Worm (Caenorhabditis elegans) whole organism, L2 larva: Measurements from ENCODE around the gene bmk-1.
A peak's percentile ranks its signal among the peaks of the same experiment; 100 is the strongest.

ENCODE experiments used
- C34F6.9 ChIP-seq: fragments of 150-350 bp; optimal IDR thresholded peaks from 2 replicates; lab custom pipeline; 2014; ENCODE audit warnings: missing biosample characterization, missing genetic modification characterization
- F13H6.1 ChIP-seq: sonication (generic microtip); optimal IDR thresholded peaks from 2 replicates; lab custom pipeline; 2016; ENCODE audit warnings: missing genetic modification characterization, missing compliant biosample characterization
- R02D3.7 ChIP-seq: fragments of 150-350 bp; optimal IDR thresholded peaks from 2 replicates; lab custom pipeline; 2014; ENCODE audit warnings: missing biosample characterization, missing genetic modification characterization
- Y55F3AM.14 ChIP-seq: fragments of 200-800 bp; sonication (Bioruptor generic); optimal IDR thresholded peaks from 2 replicates; lab custom pipeline; 2018; ENCODE audit warnings: mild to moderate bottlenecking, missing genetic modification characterization, missing compliant biosample characterization
- ZK546.5 ChIP-seq: sonication (generic microtip); optimal IDR thresholded peaks from 2 replicates; lab custom pipeline; 2017; ENCODE audit warnings: missing biosample characterization, missing genetic modification characterization
- alr-1 ChIP-seq: fragments of 150-350 bp; optimal IDR thresholded peaks from 2 replicates; lab custom pipeline; 2014; ENCODE audit warnings: missing biosample characterization, missing genetic modification characterization
- aly-2 ChIP-seq: fragments of 150-350 bp; optimal IDR thresholded peaks from 2 replicates; lab custom pipeline; 2014; ENCODE audit warnings: missing biosample characterization, missing genetic modification characterization
- ama-1 ChIP-seq: fragments of 150-350 bp; optimal IDR thresholded peaks from 2 replicates; lab custom pipeline; 2018; ENCODE audit warnings: inconsistent platforms
- blmp-1 ChIP-seq: sonication (generic microtip); optimal IDR thresholded peaks from 2 replicates; lab custom pipeline; 2017; ENCODE audit warnings: missing genetic modification characterization, mild to moderate bottlenecking, missing compliant biosample characterization, antibody characterized with exemption, moderate library complexity; ENCODE audit not compliant: insufficient read depth
- ceh-82 ChIP-seq: fragments of 150-350 bp; optimal IDR thresholded peaks from 2 replicates; lab custom pipeline; 2014; ENCODE audit warnings: missing biosample characterization, missing genetic modification characterization
- crh-2 ChIP-seq: sonication (generic microtip); optimal IDR thresholded peaks from 2 replicates; lab custom pipeline; 2017; ENCODE audit warnings: missing biosample characterization, missing genetic modification characterization
- dmd-4 ChIP-seq: sonication (generic microtip); optimal IDR thresholded peaks from 2 replicates; lab custom pipeline; 2017; ENCODE audit warnings: missing biosample characterization, missing genetic modification characterization
- egl-27 ChIP-seq: sonication (generic microtip); optimal IDR thresholded peaks from 3 replicates; lab custom pipeline; 2017; ENCODE audit warnings: missing biosample characterization, missing genetic modification reagents, missing genetic modification characterization
- elt-1 ChIP-seq: fragments of 150-350 bp; optimal IDR thresholded peaks from 2 replicates; lab custom pipeline; 2014; ENCODE audit warnings: missing biosample characterization, missing genetic modification characterization
- elt-3 ChIP-seq: sonication (generic microtip); optimal IDR thresholded peaks from 2 replicates; lab custom pipeline; 2017; ENCODE audit warnings: missing biosample characterization, missing genetic modification characterization
- fos-1 ChIP-seq: fragments of 150-350 bp; optimal IDR thresholded peaks from 2 replicates; lab custom pipeline; 2014; ENCODE audit warnings: missing biosample characterization, missing genetic modification characterization
- gmeb-1 ChIP-seq: fragments of 150-350 bp; optimal IDR thresholded peaks from 2 replicates; lab custom pipeline; 2014; ENCODE audit warnings: missing biosample characterization, missing genetic modification characterization
- lin-11 ChIP-seq: fragments of 150-350 bp; sonication (generic microtip); optimal IDR thresholded peaks from 2 replicates; lab custom pipeline; 2014; ENCODE audit warnings: missing biosample characterization, missing genetic modification characterization, inconsistent platforms, mixed read lengths
- lin-13 ChIP-seq: fragments of 150-350 bp; optimal IDR thresholded peaks from 2 replicates; lab custom pipeline; 2014; ENCODE audit warnings: missing biosample characterization, missing genetic modification reagents, missing genetic modification characterization
- lin-39 ChIP-seq: fragments of 150-350 bp; optimal IDR thresholded peaks from 2 replicates; lab custom pipeline; 2014; ENCODE audit warnings: missing biosample characterization, missing genetic modification reagents, missing genetic modification characterization
- lsy-2 ChIP-seq, 2 experiments: fragments of 150-350 bp in 1 of 2; sonication (generic microtip) in 1 of 2; optimal IDR thresholded peaks; 2 replicates each; lab custom pipeline; 2014 to 2017; ENCODE audit warnings: missing biosample characterization in 2 of 2, missing genetic modification characterization in 2 of 2
- mab-5 ChIP-seq: fragments of 150-350 bp; optimal IDR thresholded peaks from 2 replicates; lab custom pipeline; 2014; ENCODE audit warnings: missing biosample characterization, missing genetic modification characterization
- mdl-1 ChIP-seq, 2 experiments: fragments of 150-350 bp in 1 of 2; sonication (generic microtip) in 1 of 2; optimal IDR thresholded peaks; 2 replicates each; lab custom pipeline; 2017; ENCODE audit warnings: missing biosample characterization in 2 of 2, missing genetic modification characterization in 2 of 2
- nhr-10 ChIP-seq: sonication (generic microtip); optimal IDR thresholded peaks from 2 replicates; lab custom pipeline; 2017; ENCODE audit warnings: missing biosample characterization, missing genetic modification characterization
- nhr-11 ChIP-seq: fragments of 150-350 bp; optimal IDR thresholded peaks from 2 replicates; lab custom pipeline; 2014; ENCODE audit warnings: missing biosample characterization, missing genetic modification characterization
- nhr-12 ChIP-seq: fragments of 150-350 bp; optimal IDR thresholded peaks from 2 replicates; lab custom pipeline; 2014; ENCODE audit warnings: missing biosample characterization, missing genetic modification characterization
- nhr-129 ChIP-seq: fragments of 150-350 bp; optimal IDR thresholded peaks from 2 replicates; lab custom pipeline; 2014; ENCODE audit warnings: missing biosample characterization, missing genetic modification characterization
- nhr-23 ChIP-seq: fragments of 150-350 bp; optimal IDR thresholded peaks from 2 replicates; lab custom pipeline; 2014; ENCODE audit warnings: missing biosample characterization, missing genetic modification reagents, missing genetic modification characterization
- nhr-237 ChIP-seq: fragments of 150-350 bp; optimal IDR thresholded peaks from 2 replicates; lab custom pipeline; 2014; ENCODE audit warnings: missing biosample characterization, missing genetic modification characterization
- nhr-25 ChIP-seq: fragments of 150-350 bp; sonication (generic microtip); optimal IDR thresholded peaks from 3 replicates; lab custom pipeline; 2014; ENCODE audit warnings: missing biosample characterization, missing genetic modification characterization
- nhr-6 ChIP-seq: fragments of 150-350 bp; optimal IDR thresholded peaks from 2 replicates; lab custom pipeline; 2014; ENCODE audit warnings: missing biosample characterization, missing genetic modification characterization
- nhr-77 ChIP-seq: fragments of 150-350 bp; optimal IDR thresholded peaks from 2 replicates; lab custom pipeline; 2014; ENCODE audit warnings: missing biosample characterization, missing genetic modification characterization
- peb-1 ChIP-seq: fragments of 150-350 bp; optimal IDR thresholded peaks from 2 replicates; lab custom pipeline; 2014; ENCODE audit warnings: missing biosample characterization, missing genetic modification characterization
- sem-4 ChIP-seq: fragments of 150-350 bp; optimal IDR thresholded peaks from 2 replicates; lab custom pipeline; 2014; ENCODE audit warnings: missing biosample characterization, missing genetic modification reagents, missing genetic modification characterization
- skn-1 ChIP-seq: sonication (generic microtip); optimal IDR thresholded peaks from 2 replicates; lab custom pipeline; 2017; ENCODE audit warnings: missing biosample characterization, missing genetic modification characterization
- sma-3 ChIP-seq: sonication (generic microtip); optimal IDR thresholded peaks from 2 replicates; lab custom pipeline; 2016; ENCODE audit warnings: missing genetic modification reagents, missing genetic modification characterization, missing compliant biosample characterization
- sma-9 ChIP-seq, 2 experiments: fragments of 150-350 bp in 1 of 2; sonication (generic microtip) in 1 of 2; optimal IDR thresholded peaks; 2 replicates each; lab custom pipeline; 2014 to 2016; ENCODE audit warnings: missing genetic modification characterization in 2 of 2, mild to moderate bottlenecking in 1 of 2, missing biosample characterization in 1 of 2, missing compliant biosample characterization in 1 of 2, missing genetic modification reagents in 1 of 2, moderate library complexity in 1 of 2
- snpc-4 ChIP-seq: fragments of 150-350 bp; optimal IDR thresholded peaks from 2 replicates; lab custom pipeline; 2014; ENCODE audit warnings: missing biosample characterization, missing genetic modification characterization
- unc-39 ChIP-seq: fragments of 150-350 bp; optimal IDR thresholded peaks from 2 replicates; lab custom pipeline; 2014; ENCODE audit warnings: missing biosample characterization, missing genetic modification characterization
- unc-55 ChIP-seq: fragments of 150-350 bp; sonication (generic microtip); optimal IDR thresholded peaks from 3 replicates; lab custom pipeline; 2014; ENCODE audit warnings: missing biosample characterization, missing genetic modification reagents, missing genetic modification characterization
- unc-62 ChIP-seq: fragments of 150-350 bp; optimal IDR thresholded peaks from 2 replicates; lab custom pipeline; 2014; ENCODE audit warnings: missing biosample characterization, missing genetic modification reagents, missing genetic modification characterization
- zag-1 ChIP-seq: fragments of 150-350 bp; optimal IDR thresholded peaks from 2 replicates; lab custom pipeline; 2014; ENCODE audit warnings: missing biosample characterization, missing genetic modification characterization
- ztf-1 ChIP-seq: fragments of 200-800 bp; sonication (Bioruptor generic); conservative IDR thresholded peaks from 2 replicates; pipeline ENCODE4 v1.3.6; 2022; ENCODE audit warnings: missing genetic modification characterization, missing compliant biosample characterization
- ztf-11 ChIP-seq: sonication (generic microtip); optimal IDR thresholded peaks from 2 replicates; lab custom pipeline; 2017; ENCODE audit warnings: missing biosample characterization, missing genetic modification characterization
- ztf-4 ChIP-seq: fragments of 150-350 bp; optimal IDR thresholded peaks from 2 replicates; lab custom pipeline; 2014; ENCODE audit warnings: missing biosample characterization, missing genetic modification characterization

bmk-1 gene

DNA sequence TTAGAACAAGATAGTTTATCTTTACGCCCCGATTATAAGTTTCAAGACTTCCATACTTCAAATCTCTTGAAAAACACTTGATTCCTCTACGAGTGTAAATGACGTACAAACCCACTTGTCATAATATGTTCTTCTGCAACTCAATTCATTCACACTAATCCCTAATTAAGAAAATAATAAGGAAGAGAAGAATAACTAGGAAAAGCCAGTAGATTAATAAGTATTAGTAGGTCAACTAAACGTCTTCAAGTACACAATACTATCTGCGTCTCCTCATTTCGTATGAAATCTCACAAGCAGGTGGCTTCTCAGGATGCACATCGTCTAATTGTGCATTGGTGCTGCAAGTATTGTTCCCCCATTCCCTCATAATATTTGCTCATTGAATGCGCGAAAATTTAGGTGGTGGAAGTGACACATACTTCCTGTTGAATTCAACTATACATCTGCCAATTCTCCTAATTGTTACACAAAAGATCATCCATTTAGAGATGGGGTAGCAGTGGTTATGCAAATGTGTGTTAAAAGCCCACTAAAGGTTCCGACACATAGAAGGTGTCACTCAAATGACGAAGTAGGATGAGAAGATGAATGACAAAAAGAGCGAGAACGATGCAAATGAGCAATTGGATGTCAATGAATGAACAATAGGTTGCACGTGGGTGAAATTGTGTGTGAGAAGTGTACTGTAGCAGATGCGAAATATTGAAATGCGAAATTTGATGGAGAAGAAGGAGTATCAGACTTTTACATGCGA lies 29.5 kb downstream of the bmk-1 start:
- TF ChIP-seq crh-2 (no peak), lin-39 (tag; lab: Kevin White, UChicago) (no peak), sem-4 (tag; lab: Kevin White, UChicago) (no peak), nhr-6 (no peak), C34F6.9 (tag; lab: Kevin White, UChicago) (no peak), elt-1 (tag; lab: Kevin White, UChicago) (no peak), fos-1 (tag; lab: Kevin White, UChicago) (no peak), lin-11 (tag; lab: Kevin White, UChicago) (no peak), mdl-1 (tag; optimal IDR thresholded peaks at IDR 0.05; lab: Kevin White, UChicago) (no peak), gmeb-1 (tag; lab: Kevin White, UChicago) (no peak), nhr-10 (tag; lab: Kevin White, UChicago) (no peak), nhr-25 (no peak), nhr-23 (tag; lab: Kevin White, UChicago) (no peak)

DNA sequence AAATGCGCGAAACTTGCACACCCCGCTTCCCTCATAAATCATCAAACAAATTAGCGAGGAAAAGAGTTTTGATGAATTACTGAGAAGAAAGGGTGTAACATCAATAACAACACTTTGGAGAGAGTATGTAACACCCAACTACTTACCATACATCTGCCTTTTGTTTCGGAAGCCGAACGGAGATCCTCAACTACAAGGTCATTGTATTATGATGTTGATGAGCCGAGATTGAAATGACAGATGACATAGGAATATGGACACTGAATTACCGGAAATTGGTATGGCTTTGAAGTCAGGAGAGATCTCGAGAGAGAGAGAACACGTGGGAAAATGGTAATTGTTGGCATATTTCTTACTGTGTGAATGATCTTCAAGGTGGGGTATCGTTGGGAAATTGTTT lies 30.8 kb downstream of the bmk-1 start:
- no peak for TF ChIP-seq skn-1 (tag; lab: Kevin White, UChicago)
- TF ChIP-seq unc-55, result no peak
- TF ChIP-seq elt-3 (tag; lab: Kevin White, UChicago), result no peak
- no peak for TF ChIP-seq ztf-11 (tag; lab: Kevin White, UChicago)
- TF ChIP-seq alr-1 (tag; lab: Kevin White, UChicago), result no peak
- TF ChIP-seq ama-1 (lab: Kevin White, UChicago), result no peak
- no peak for TF ChIP-seq egl-27 (tag; lab: Kevin White, UChicago)
- TF ChIP-seq sem-4 (tag; lab: Kevin White, UChicago), result no peak
- no peak for TF ChIP-seq sma-3 (GFP tag; lab: Kevin White, UChicago)

DNA sequence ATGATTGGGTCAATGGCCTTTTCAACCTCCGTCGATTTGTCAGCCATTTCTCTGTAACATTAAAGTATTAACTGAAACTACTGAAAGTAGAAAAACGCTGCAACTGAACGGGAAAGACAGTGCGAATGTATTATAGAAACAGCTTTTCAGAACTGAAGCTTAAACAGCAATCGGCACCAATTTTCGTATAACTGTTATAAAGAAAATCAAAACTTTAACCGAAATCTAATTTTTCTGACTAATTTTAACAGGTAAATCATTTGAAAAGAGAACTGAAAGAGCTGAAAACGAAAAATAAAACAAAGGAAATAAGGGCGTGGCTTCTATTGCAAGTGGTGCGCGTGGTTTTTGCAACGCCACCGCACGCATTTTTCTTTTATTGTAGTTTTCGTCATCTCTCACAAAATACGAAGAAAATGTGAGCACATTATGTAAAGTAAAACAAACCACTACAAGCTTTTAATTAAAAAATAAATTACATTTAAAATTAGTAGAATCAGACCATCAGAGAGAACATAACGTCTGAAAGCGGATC lies 31.8 kb downstream of the bmk-1 start, which contains the start of gene rrsr-1:
Gene rrsr-1, minus strand, starts transcription at position 51 of the 535 bp plus-strand sequence.
- TF ChIP-seq nhr-237 (tag; lab: Kevin White, UChicago), result no peak
- TF ChIP-seq F13H6.1 (tag; lab: Kevin White, UChicago), result peak; percentile 38
- TF ChIP-seq nhr-25, result no peak
- TF ChIP-seq aly-2, result no peak
- no peak for TF ChIP-seq ztf-1 (GFP tag; lab: Robert Waterston, UW)
- peak in 1 of 2 experiments; percentile 33 for TF ChIP-seq lsy-2 (tag; optimal IDR thresholded peaks at IDR 0.05; lab: Kevin White, UChicago)
- no peak for TF ChIP-seq unc-39
- TF ChIP-seq sma-3 (GFP tag; lab: Kevin White, UChicago), result peak; percentile 28
- peak; percentile 38 for TF ChIP-seq lin-11 (tag; lab: Kevin White, UChicago)
- no peak for TF ChIP-seq nhr-6
- TF ChIP-seq ceh-82 (tag; lab: Kevin White, UChicago), result no peak
- TF ChIP-seq dmd-4, result no peak
- TF ChIP-seq nhr-77 (tag; lab: Kevin White, UChicago), result no peak
- TF ChIP-seq R02D3.7 (tag; lab: Kevin White, UChicago), result no peak
- no peak for TF ChIP-seq crh-2
- TF ChIP-seq sma-9 (GFP tag; optimal IDR thresholded peaks at IDR 0.05; lab: Kevin White, UChicago), result peak; percentile 47
- no peak for TF ChIP-seq sma-9 (tag; optimal IDR thresholded peaks at IDR 0.05; lab: Kevin White, UChicago)
- no peak for TF ChIP-seq fos-1 (tag; lab: Kevin White, UChicago)
- TF ChIP-seq Y55F3AM.14, result no peak
- no peak for TF ChIP-seq snpc-4
- TF ChIP-seq unc-55, result peak; percentile 54
- TF ChIP-seq zag-1, result no peak
- no peak for TF ChIP-seq alr-1 (tag; lab: Kevin White, UChicago)
- TF ChIP-seq nhr-129, result peak; percentile 46
- no peak for TF ChIP-seq ztf-11 (tag; lab: Kevin White, UChicago)
- TF ChIP-seq blmp-1 (tag; lab: Kevin White, UChicago), result no peak
- TF ChIP-seq mdl-1 (tag; optimal IDR thresholded peaks at IDR 0.05; lab: Kevin White, UChicago), result no peak
- no peak for TF ChIP-seq elt-3 (tag; lab: Kevin White, UChicago)
- TF ChIP-seq sem-4 (tag; lab: Kevin White, UChicago), result no peak
- TF ChIP-seq lin-13 (GFP tag; lab: Kevin White, UChicago), result no peak
- TF ChIP-seq ZK546.5 (tag; lab: Kevin White, UChicago), result no peak
- no peak for TF ChIP-seq gmeb-1 (tag; lab: Kevin White, UChicago)
- peak; percentile 62 for TF ChIP-seq skn-1 (tag; lab: Kevin White, UChicago)
- TF ChIP-seq nhr-23 (tag; lab: Kevin White, UChicago), result no peak
- no peak for TF ChIP-seq ztf-4 (tag; lab: Kevin White, UChicago)
- TF ChIP-seq egl-27 (tag; lab: Kevin White, UChicago), result no peak
- TF ChIP-seq unc-62 (GFP tag; lab: Kevin White, UChicago), result no peak
- TF ChIP-seq lin-39 (tag; lab: Kevin White, UChicago), result no peak
- TF ChIP-seq nhr-11, result no peak
- no peak for TF ChIP-seq elt-1 (tag; lab: Kevin White, UChicago)
- no peak for TF ChIP-seq nhr-10 (tag; lab: Kevin White, UChicago)
- no peak for TF ChIP-seq peb-1 (tag; lab: Kevin White, UChicago)
- TF ChIP-seq mab-5 (tag; lab: Kevin White, UChicago), result no peak
- no peak for TF ChIP-seq nhr-12
